Fruit fly (Drosophila melanogaster): ENCODE measurements around the gene ebd1.

dm6 chr3L:733174-733829, 48.0 kb upstream of the ebd1 start:
- TF ChIP-seq Clk (GFP tag; optimal IDR thresholded peaks at IDR 0.05) (no peak), ovo (GFP tag; optimal IDR thresholded peaks at IDR 0.05) (no peak), CG12768 (GFP tag; optimal IDR thresholded peaks at IDR 0.05) (no peak), CG1620 (GFP tag; optimal IDR thresholded peaks at IDR 0.05) (no peak), CG7101 (tag; optimal IDR thresholded peaks at IDR 0.05) (no peak), CG5204 (GFP tag; optimal IDR thresholded peaks at IDR 0.05) (no peak), kay (GFP tag; ENCODE audit: borderline replicate concordance) (no peak), cnc (optimal IDR thresholded peaks at IDR 0.05) (no peak)
